Worm (Caenorhabditis elegans): ENCODE measurements around the gene C03A3.1.

ce11 chrX:11290528-11290927, 33.4 kb downstream of the C03A3.1 start:
- no peak for TF ChIP-seq dve-1 (tag; optimal IDR thresholded peaks at IDR 0.05)
- TF ChIP-seq pha-4 (tag; optimal IDR thresholded peaks at IDR 0.05): no peak
- TF ChIP-seq dmd-4 (tag; optimal IDR thresholded peaks at IDR 0.05; ENCODE audit: borderline replicate concordance): no peak
- TF ChIP-seq nhr-232 (tag; optimal IDR thresholded peaks at IDR 0.05): no peak
- TF ChIP-seq lin-11 (tag; optimal IDR thresholded peaks at IDR 0.05): no peak
- TF ChIP-seq ceh-34 (tag; optimal IDR thresholded peaks at IDR 0.05): no peak
- no peak for TF ChIP-seq lim-6 (tag; optimal IDR thresholded peaks at IDR 0.05)
- no peak for TF ChIP-seq pat-9 (tag; optimal IDR thresholded peaks at IDR 0.05)
- no peak for TF ChIP-seq ahr-1 (tag; optimal IDR thresholded peaks at IDR 0.05)
- no peak for TF ChIP-seq pqm-1 (tag; optimal IDR thresholded peaks at IDR 0.05)
- TF ChIP-seq sox-2 (GFP tag; IDR thresholded peaks at IDR 0.05): no peak
- TF ChIP-seq T23F11.4 (GFP tag; optimal IDR thresholded peaks at IDR 0.05): no peak
- TF ChIP-seq nfya-1 (tag; optimal IDR thresholded peaks at IDR 0.05): no peak
